Worm (Caenorhabditis elegans): ENCODE measurements around the gene F19C6.2.
"Not testable (repeated sequence)": the region's sequence is repeated elsewhere in the genome, so short reads cannot be mapped to it uniquely, and the experiment has no call there.

DNA sequence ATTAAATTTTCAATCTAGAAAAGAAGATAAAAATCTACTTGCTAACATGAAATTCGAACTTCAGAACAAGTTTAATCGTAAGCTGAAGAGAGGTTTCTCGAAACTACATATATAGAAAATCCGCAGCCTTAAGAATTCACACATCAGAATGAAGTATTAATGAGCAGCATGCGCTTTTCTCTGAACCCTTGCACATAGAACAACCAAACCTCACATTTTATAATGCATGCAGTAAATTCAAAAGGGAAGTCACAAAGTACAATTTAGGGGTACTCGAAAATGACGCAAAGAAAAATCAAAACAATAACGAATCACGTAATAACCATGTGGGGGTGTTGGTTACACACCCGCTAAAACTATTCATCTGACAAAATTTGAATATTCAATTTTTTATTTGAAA, 44.2 kb upstream of the F19C6.2 start:
- TF ChIP-seq nhr-11, mab-5, nhr-77, snpc-4 (tag; optimal IDR thresholded peaks at IDR 0.05): not testable (repeated sequence)

Measured in whole organism, L2 larva.